Fruit fly (Drosophila melanogaster): ENCODE data around the gene CG3285.

DNA sequence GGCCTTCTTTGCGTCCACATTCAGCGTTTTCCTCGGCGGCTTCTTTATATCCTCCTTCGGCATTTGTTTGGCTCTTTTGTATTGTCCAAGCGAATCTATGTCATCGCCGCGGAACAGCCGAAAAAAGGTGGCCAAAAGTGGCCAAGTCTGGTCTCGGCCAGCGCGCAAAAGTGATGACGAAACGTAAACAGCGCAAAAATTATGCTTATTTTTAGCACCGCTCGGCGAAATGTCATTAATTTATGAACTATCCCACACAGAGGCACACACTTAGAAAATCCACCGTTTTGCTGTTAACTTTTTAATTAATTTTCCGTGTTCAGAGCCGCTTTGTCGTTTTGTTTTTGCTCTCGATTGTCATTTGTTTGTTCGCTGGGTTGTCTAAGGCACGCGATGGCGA, 40.2 kb downstream of the CG3285 start:
- TF ChIP-seq jing (GFP tag; optimal IDR thresholded peaks at IDR 0.05) (no peak), gsb (GFP tag; IDR thresholded peaks at IDR 0.05) (no peak)

All from whole organism, embryonic.